Worm (Caenorhabditis elegans) whole organism, early embryonic: Measurements from ENCODE around the gene H04D03.6.

Experiments used
- B0310.2 ChIP-seq: sonication (generic microtip); optimal IDR thresholded peaks from 2 replicates; lab custom pipeline; 2016; ENCODE audit warnings: mild to moderate bottlenecking, missing genetic modification characterization, missing compliant biosample characterization
- aly-1 ChIP-seq: sonication (generic microtip); optimal IDR thresholded peaks from 2 replicates; lab custom pipeline; 2016; ENCODE audit warnings: missing genetic modification characterization, missing compliant biosample characterization
- ama-1 ChIP-seq: fragments of 150-350 bp; optimal IDR thresholded peaks from 2 replicates; lab custom pipeline; 2014
- ceh-13 ChIP-seq: fragments of 200-800 bp; sonication (Bioruptor generic); optimal IDR thresholded peaks from 2 replicates; lab custom pipeline; 2018; ENCODE audit warnings: mild to moderate bottlenecking, missing genetic modification characterization, missing compliant biosample characterization
- ceh-36 ChIP-seq: sonication (generic microtip); optimal IDR thresholded peaks from 2 replicates; lab custom pipeline; 2016; ENCODE audit warnings: missing genetic modification characterization, inconsistent platforms, missing compliant biosample characterization
- flt-1 ChIP-seq: fragments of 200-800 bp; sonication (Bioruptor generic); IDR thresholded peaks from 2 replicates; pipeline ENCODE4 v1.3.6; 2022; ENCODE audit warnings: missing genetic modification characterization, missing compliant biosample characterization
- hmbx-1 ChIP-seq: sonication (generic microtip); optimal IDR thresholded peaks from 2 replicates; lab custom pipeline; 2016; ENCODE audit warnings: mild to moderate bottlenecking, missing genetic modification characterization, missing compliant biosample characterization
- hmg-4 ChIP-seq: fragments of 200-800 bp; sonication (Bioruptor generic); optimal IDR thresholded peaks from 2 replicates; lab custom pipeline; 2018; ENCODE audit warnings: mild to moderate bottlenecking, missing genetic modification characterization, missing compliant biosample characterization
- hnd-1 ChIP-seq: sonication (generic microtip); optimal IDR thresholded peaks from 2 replicates; lab custom pipeline; 2016; ENCODE audit warnings: missing genetic modification characterization, missing compliant biosample characterization
- scrt-1 ChIP-seq: fragments of 200-800 bp; sonication (Bioruptor generic); IDR thresholded peaks from 2 replicates; pipeline ENCODE4 v1.3.6; 2022; ENCODE audit warnings: missing genetic modification characterization, missing compliant biosample characterization
- sea-1 ChIP-seq: fragments of 200-800 bp; sonication (Bioruptor generic); conservative IDR thresholded peaks from 2 replicates; pipeline ENCODE4 v1.3.6; 2022; ENCODE audit warnings: missing genetic modification characterization, missing compliant biosample characterization
- tbx-11 ChIP-seq: fragments of 200-800 bp; sonication (Bioruptor generic); IDR thresholded peaks from 2 replicates; pipeline ENCODE4 v1.3.6; 2022; ENCODE audit warnings: missing genetic modification characterization, missing compliant biosample characterization
- tbx-37 ChIP-seq: fragments of 200-800 bp; sonication (Bioruptor generic); conservative IDR thresholded peaks from 2 replicates; pipeline ENCODE4 v1.3.6; 2022; ENCODE audit warnings: missing genetic modification reagents, missing genetic modification characterization, missing compliant biosample characterization
- tra-4 ChIP-seq: sonication (generic microtip); optimal IDR thresholded peaks from 2 replicates; lab custom pipeline; 2017; ENCODE audit warnings: missing genetic modification characterization, missing compliant biosample characterization

- TF ChIP-seq scrt-1 (GFP tag; lab: Robert Waterston, UW): no peak
- no peak for TF ChIP-seq hmg-4 (GFP tag; lab: Kevin White, UChicago)
- no peak for TF ChIP-seq ama-1
- TF ChIP-seq aly-1 (tag; lab: Kevin White, UChicago): no peak
- TF ChIP-seq ceh-13 (GFP tag; lab: Kevin White, UChicago): no peak
- no peak for TF ChIP-seq sea-1 (GFP tag; lab: Robert Waterston, UW)
- TF ChIP-seq hnd-1 (tag; lab: Kevin White, UChicago): no peak
- no peak for TF ChIP-seq B0310.2 (tag; lab: Kevin White, UChicago)
- no peak for TF ChIP-seq flt-1 (GFP tag; lab: Robert Waterston, UW)
- no peak for TF ChIP-seq tbx-11 (GFP tag; lab: Robert Waterston, UW)
- no peak for TF ChIP-seq tbx-37 (GFP tag; lab: Robert Waterston, UW)
- no peak for TF ChIP-seq ceh-36 (tag; lab: Kevin White, UChicago)
- TF ChIP-seq hmbx-1 (tag; lab: Kevin White, UChicago): no peak
- no peak for TF ChIP-seq tra-4 (tag; lab: Kevin White, UChicago)
These were observed 42.7 kb downstream of the H04D03.6 start, which contains the start of gene M03C11.1 for ce11 chrIII:10395990-10396389.
